Worm (Caenorhabditis elegans) whole organism, early embryonic: Measurements from ENCODE around the gene gur-5.
A peak's percentile ranks its signal among the peaks of the same experiment; 100 is the strongest.

ENCODE experiments used
- B0310.2 ChIP-seq: sonication (generic microtip); optimal IDR thresholded peaks from 2 replicates; lab custom pipeline; 2016; ENCODE audit warnings: mild to moderate bottlenecking, missing genetic modification characterization, missing compliant biosample characterization
- F13C5.2 ChIP-seq: sonication (generic microtip); optimal IDR thresholded peaks from 2 replicates; lab custom pipeline; 2017; ENCODE audit warnings: mild to moderate bottlenecking, missing genetic modification characterization, inconsistent platforms, missing compliant biosample characterization
- aly-1 ChIP-seq: sonication (generic microtip); optimal IDR thresholded peaks from 2 replicates; lab custom pipeline; 2016; ENCODE audit warnings: missing genetic modification characterization, missing compliant biosample characterization
- ama-1 ChIP-seq: fragments of 150-350 bp; optimal IDR thresholded peaks from 2 replicates; lab custom pipeline; 2014
- ceh-13 ChIP-seq: fragments of 200-800 bp; sonication (Bioruptor generic); optimal IDR thresholded peaks from 2 replicates; lab custom pipeline; 2018; ENCODE audit warnings: mild to moderate bottlenecking, missing genetic modification characterization, missing compliant biosample characterization
- ceh-36 ChIP-seq: sonication (generic microtip); optimal IDR thresholded peaks from 2 replicates; lab custom pipeline; 2016; ENCODE audit warnings: missing genetic modification characterization, inconsistent platforms, missing compliant biosample characterization
- ets-7 ChIP-seq: sonication (generic microtip); optimal IDR thresholded peaks from 2 replicates; lab custom pipeline; 2016; ENCODE audit warnings: missing genotype, missing genetic modification characterization, missing compliant biosample characterization
- flt-1 ChIP-seq: fragments of 200-800 bp; sonication (Bioruptor generic); IDR thresholded peaks from 2 replicates; pipeline ENCODE4 v1.3.6; 2022; ENCODE audit warnings: missing genetic modification characterization, missing compliant biosample characterization
- hmbx-1 ChIP-seq: sonication (generic microtip); optimal IDR thresholded peaks from 2 replicates; lab custom pipeline; 2016; ENCODE audit warnings: mild to moderate bottlenecking, missing genetic modification characterization, missing compliant biosample characterization
- hmg-4 ChIP-seq: fragments of 200-800 bp; sonication (Bioruptor generic); optimal IDR thresholded peaks from 2 replicates; lab custom pipeline; 2018; ENCODE audit warnings: mild to moderate bottlenecking, missing genetic modification characterization, missing compliant biosample characterization
- hnd-1 ChIP-seq: sonication (generic microtip); optimal IDR thresholded peaks from 2 replicates; lab custom pipeline; 2016; ENCODE audit warnings: missing genetic modification characterization, missing compliant biosample characterization
- pes-1 ChIP-seq: fragments of 200-800 bp; sonication (Bioruptor generic); IDR thresholded peaks from 2 replicates; pipeline ENCODE4 v1.3.6; 2022; ENCODE audit warnings: missing genetic modification reagents, missing genetic modification characterization, missing compliant biosample characterization
- scrt-1 ChIP-seq: fragments of 200-800 bp; sonication (Bioruptor generic); IDR thresholded peaks from 2 replicates; pipeline ENCODE4 v1.3.6; 2022; ENCODE audit warnings: missing genetic modification characterization, missing compliant biosample characterization
- sea-1 ChIP-seq: fragments of 200-800 bp; sonication (Bioruptor generic); conservative IDR thresholded peaks from 2 replicates; pipeline ENCODE4 v1.3.6; 2022; ENCODE audit warnings: missing genetic modification characterization, missing compliant biosample characterization
- tbx-11 ChIP-seq: fragments of 200-800 bp; sonication (Bioruptor generic); IDR thresholded peaks from 2 replicates; pipeline ENCODE4 v1.3.6; 2022; ENCODE audit warnings: missing genetic modification characterization, missing compliant biosample characterization
- tbx-37 ChIP-seq: fragments of 200-800 bp; sonication (Bioruptor generic); conservative IDR thresholded peaks from 2 replicates; pipeline ENCODE4 v1.3.6; 2022; ENCODE audit warnings: missing genetic modification reagents, missing genetic modification characterization, missing compliant biosample characterization
- tra-4 ChIP-seq: sonication (generic microtip); optimal IDR thresholded peaks from 2 replicates; lab custom pipeline; 2017; ENCODE audit warnings: missing genetic modification characterization, missing compliant biosample characterization

Gene gur-5

DNA sequence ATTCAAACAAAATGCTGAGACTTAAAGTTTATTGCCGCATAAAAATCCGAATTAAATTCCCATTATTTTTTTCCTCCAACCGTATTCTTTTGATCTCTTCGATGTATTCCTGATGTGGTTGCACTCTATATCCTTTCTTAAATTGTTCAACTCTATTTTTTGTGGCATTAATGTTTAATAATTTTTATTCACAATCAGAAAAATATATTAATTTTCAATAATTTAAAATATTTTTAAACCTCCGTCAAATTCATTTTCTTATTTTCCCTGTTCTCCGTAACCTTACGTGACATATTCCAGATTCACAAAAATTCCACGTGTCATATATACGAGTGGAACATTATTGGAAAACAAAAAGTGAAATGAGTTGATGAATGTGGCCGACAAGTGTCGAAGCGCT lies 26.6 kb downstream of the gur-5 start, which contains the start of gene gcy-12:
TSS of gene gcy-12 (plus strand) at position 301 of the 400 bp plus-strand sequence.
- TF ChIP-seq F13C5.2 (tag; lab: Kevin White, UChicago) (no peak), ama-1 (no peak), hmg-4 (no peak), scrt-1 (GFP tag; lab: Robert Waterston, UW) (no peak), hmbx-1 (tag; lab: Kevin White, UChicago) (no peak), ceh-36 (no peak), sea-1 (GFP tag; lab: Robert Waterston, UW) (no peak)

DNA sequence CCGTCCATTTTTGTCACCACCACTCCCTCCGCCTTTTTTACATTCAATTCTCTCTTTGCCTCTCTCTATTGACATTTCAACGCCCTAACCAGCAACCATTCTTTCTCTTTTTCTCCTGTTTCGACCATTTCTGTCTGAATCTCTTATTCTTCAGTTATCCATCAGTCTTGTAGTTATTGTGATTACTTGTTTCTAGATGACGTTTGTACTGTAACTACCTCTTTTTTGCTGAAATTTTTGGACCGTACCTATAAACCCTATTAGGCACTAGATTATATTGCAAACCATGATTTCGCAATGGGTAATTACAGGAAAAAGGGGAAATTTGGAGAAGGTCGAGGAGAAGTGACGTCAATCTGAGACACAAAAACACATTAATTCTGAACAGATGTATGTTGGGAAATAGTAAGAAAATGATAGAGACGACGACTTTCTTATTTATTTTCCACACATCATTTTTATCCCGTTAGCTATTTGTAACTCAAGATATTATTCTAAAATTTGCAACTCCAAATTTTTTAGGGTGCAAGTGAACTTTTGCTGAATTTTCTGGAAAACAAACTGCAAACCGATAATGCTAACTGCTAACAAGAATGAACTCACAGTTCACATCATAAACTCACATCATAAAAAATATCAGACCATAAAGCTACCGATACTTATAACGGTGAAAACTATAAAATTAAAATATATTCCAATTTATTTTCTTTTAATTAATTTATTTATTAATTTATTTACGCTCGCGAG lies 35.2 kb downstream of the gur-5 start:
- TF ChIP-seq sea-1 (GFP tag; lab: Robert Waterston, UW) (no peak), scrt-1 (GFP tag; lab: Robert Waterston, UW) (no peak), tra-4 (tag; lab: Kevin White, UChicago) (no peak), B0310.2 (no peak), hmbx-1 (tag; lab: Kevin White, UChicago) (no peak), aly-1 (tag; lab: Kevin White, UChicago) (no peak), flt-1 (no peak), ceh-36 (no peak), pes-1 (GFP tag; lab: Robert Waterston, UW) (no peak), ama-1 (no peak), F13C5.2 (tag; lab: Kevin White, UChicago) (no peak)

DNA sequence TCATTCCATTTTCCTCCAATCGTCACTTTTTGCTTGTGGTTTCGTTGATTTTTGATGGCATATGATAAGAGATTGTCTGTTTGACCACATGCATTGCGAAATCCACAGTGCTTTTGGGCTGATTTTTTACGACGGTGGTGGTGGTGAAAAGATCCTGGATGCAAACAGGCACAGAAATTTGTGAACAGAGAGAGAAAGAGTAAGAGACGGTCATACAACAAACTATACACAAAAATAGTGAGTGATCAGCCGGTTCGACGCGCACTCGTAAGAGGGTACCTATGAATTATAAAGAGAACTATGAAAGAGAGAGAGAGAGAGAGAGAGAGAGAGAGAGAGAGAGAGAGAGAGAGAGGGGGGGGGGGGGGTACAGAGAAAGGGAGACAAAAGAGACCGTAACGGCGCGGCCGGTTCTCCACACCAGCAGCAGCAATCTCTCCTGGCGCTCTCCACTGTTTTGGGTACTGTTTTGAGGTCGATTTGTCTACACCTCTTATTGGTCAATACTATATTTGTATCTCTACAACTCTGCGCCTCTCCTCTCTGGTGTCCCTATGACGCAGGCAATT lies 36.7 kb downstream of the gur-5 start:
- TF ChIP-seq ama-1 (no peak), aly-1 (tag; lab: Kevin White, UChicago) (no peak), sea-1 (GFP tag; lab: Robert Waterston, UW) (no peak), ceh-36 (peak; percentile 29), hmg-4 (peak; percentile 42), tbx-11 (no peak), F13C5.2 (tag; lab: Kevin White, UChicago) (no peak), tra-4 (tag; lab: Kevin White, UChicago) (no peak), hnd-1 (tag; lab: Kevin White, UChicago) (no peak), ceh-13 (GFP tag; lab: Kevin White, UChicago) (no peak)

DNA sequence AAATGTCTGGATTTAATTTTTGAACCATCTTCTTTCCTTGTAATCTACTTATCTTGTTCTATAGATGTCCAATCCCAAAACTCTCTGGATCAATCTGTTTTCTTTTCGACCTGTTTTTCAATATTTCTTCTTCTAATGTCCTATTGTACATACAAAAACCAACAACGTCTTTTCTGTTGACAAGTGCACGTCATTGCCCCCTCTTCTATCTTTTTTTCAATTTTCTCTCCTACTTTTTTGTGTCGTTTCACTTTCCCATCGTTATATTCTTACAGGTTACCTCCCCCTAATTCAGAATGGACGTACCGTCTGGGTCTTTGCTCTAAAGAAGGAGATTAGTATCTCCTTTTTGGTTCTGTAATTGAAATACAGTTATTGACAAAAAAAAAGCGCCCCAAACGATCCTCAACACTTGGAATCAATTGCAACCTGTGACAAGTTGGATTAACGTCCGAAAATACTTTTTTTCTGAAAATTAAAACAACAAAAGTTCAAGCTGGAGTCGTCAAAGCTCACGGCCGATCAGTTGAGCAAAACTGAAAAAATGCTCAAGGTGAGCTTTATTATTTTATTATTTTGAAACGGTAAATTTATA lies 37.7 kb downstream of the gur-5 start, which contains the start of gene vhp-1:
TSS of gene vhp-1 (plus strand) at position 545 of the 595 bp plus-strand sequence.
- TF ChIP-seq ceh-36 (no peak), ets-7 (no peak), tra-4 (tag; lab: Kevin White, UChicago) (no peak), ama-1 (no peak), hmbx-1 (tag; lab: Kevin White, UChicago) (no peak), hmg-4 (no peak), pes-1 (GFP tag; lab: Robert Waterston, UW) (no peak), scrt-1 (GFP tag; lab: Robert Waterston, UW) (no peak), B0310.2 (no peak), aly-1 (tag; lab: Kevin White, UChicago) (no peak)

DNA sequence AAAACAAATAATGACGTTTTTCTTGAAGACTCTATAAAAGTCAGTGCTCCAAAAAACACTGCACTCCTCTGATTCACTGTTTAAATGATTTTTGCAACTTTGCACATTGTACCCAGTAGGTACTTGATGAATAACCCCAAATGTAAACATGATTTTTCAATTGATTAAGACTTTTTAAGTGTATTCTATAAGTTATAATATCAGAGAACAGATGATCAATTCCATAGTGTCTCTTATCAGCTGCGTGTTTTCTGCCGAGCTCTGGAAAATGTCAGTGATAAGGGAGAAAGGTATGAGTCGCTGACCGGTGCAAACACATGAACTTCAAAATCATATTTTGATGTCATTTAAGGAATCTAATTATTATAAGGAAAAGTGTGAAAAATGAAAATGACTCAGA lies 38.6 kb downstream of the gur-5 start:
- TF ChIP-seq ama-1 (no peak), flt-1 (no peak), F13C5.2 (tag; lab: Kevin White, UChicago) (no peak), hmg-4 (no peak), ceh-13 (GFP tag; lab: Kevin White, UChicago) (no peak), tra-4 (tag; lab: Kevin White, UChicago) (no peak), tbx-11 (no peak), hnd-1 (tag; lab: Kevin White, UChicago) (no peak), sea-1 (GFP tag; lab: Robert Waterston, UW) (no peak), tbx-37 (GFP tag; lab: Robert Waterston, UW) (no peak), hmbx-1 (tag; lab: Kevin White, UChicago) (no peak), scrt-1 (GFP tag; lab: Robert Waterston, UW) (no peak), ceh-36 (no peak), B0310.2 (no peak), pes-1 (GFP tag; lab: Robert Waterston, UW) (no peak), ets-7 (no peak), aly-1 (tag; lab: Kevin White, UChicago) (no peak)

DNA sequence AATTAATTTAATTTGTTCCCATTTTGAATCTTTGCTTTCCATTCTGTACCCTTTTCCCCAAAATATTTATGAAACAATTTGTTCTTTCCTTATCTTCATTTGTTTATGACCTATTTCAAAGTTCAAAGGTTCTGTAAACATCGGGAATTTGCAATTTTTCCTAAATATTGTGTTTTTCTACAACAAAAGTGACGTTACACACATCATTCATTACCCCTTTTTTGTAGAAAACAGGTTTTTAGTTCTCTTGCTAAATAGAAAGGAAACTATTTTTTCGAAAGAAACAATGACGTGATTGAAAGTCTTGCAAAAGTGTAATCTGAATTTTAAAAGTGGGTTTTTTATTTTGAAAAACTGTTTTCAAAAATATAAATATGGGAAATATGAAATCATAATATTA lies 39.5 kb downstream of the gur-5 start:
- TF ChIP-seq flt-1 (no peak), hnd-1 (tag; lab: Kevin White, UChicago) (no peak), tra-4 (tag; lab: Kevin White, UChicago) (no peak), tbx-11 (no peak), B0310.2 (no peak), aly-1 (tag; lab: Kevin White, UChicago) (no peak), tbx-37 (GFP tag; lab: Robert Waterston, UW) (no peak), ceh-36 (no peak), ets-7 (no peak), scrt-1 (GFP tag; lab: Robert Waterston, UW) (no peak), ama-1 (no peak), hmg-4 (no peak), hmbx-1 (tag; lab: Kevin White, UChicago) (no peak)

DNA sequence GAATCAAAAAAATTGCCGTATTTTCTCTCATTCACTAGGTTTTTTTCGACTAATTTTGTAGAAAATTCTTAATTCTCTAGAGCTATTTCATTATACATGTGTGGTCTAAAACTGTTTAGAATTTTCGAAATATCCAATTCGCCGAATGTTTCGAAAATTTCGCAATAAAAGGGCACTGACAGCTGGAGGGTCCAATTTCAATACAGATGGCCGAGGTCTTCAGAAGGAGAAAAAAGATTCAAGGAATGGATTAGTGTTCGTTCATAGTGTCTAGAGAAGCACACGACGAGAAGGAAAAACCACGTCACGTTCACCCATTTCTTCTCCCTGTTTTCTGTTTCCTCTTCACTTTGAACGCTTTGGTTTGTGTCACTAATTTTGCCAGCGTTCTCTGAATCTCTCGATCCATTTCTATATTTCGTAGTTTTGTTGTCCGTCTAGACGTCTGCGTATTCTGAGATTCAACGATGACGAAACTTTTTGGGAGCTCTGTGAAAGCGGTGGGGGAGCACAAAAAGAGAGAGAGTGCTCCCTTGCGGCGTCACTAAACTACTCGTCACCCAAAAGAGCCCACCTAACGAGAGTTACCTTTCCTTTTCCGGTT lies 41.0 kb downstream of the gur-5 start:
- TF ChIP-seq tbx-37 (GFP tag; lab: Robert Waterston, UW) = no peak
- TF ChIP-seq scrt-1 (GFP tag; lab: Robert Waterston, UW) = no peak
- TF ChIP-seq hnd-1 (tag; lab: Kevin White, UChicago) = no peak
- TF ChIP-seq flt-1 = no peak
- TF ChIP-seq ceh-13 (GFP tag; lab: Kevin White, UChicago) = no peak
- TF ChIP-seq B0310.2 = no peak
- TF ChIP-seq hmbx-1 (tag; lab: Kevin White, UChicago) = no peak
